Worm (Caenorhabditis elegans): ENCODE data around the gene tag-243.

tag-243 gene

ce11 chrIII:4689595-4689994 is 1.3 kb upstream of the tag-243 start (continued):
- TF ChIP-seq hpl-2 (GFP tag; optimal IDR thresholded peaks at IDR 0.05) (peak; percentile 25), rnt-1 (tag; optimal IDR thresholded peaks at IDR 0.05) (peak; percentile 83), lin-35 (GFP tag; optimal IDR thresholded peaks at IDR 0.05) (peak; percentile 41 to 86), lsy-2 (tag; optimal IDR thresholded peaks at IDR 0.05) (peak; percentile 64 to 79), C16A3.4 (tag; optimal IDR thresholded peaks at IDR 0.05) (peak; percentile 82), mef-2 (tag; optimal IDR thresholded peaks at IDR 0.05) (peak; percentile 5), Y116A8C.19 (tag; optimal IDR thresholded peaks at IDR 0.05; ENCODE audit: borderline replicate concordance) (no peak), fkh-4 (tag; optimal IDR thresholded peaks at IDR 0.05; ENCODE audit: borderline replicate concordance) (no peak), snu-23 (GFP tag; optimal IDR thresholded peaks at IDR 0.05) (peak; percentile 87), nhr-28 (tag; optimal IDR thresholded peaks at IDR 0.05) (no peak), ceh-63 (GFP tag; optimal IDR thresholded peaks at IDR 0.05) (no peak), tbx-2 (tag; optimal IDR thresholded peaks at IDR 0.05) (peak; percentile 53), nhr-47 (tag; optimal IDR thresholded peaks at IDR 0.05) (peak; percentile 73), ama-1 (optimal IDR thresholded peaks at IDR 0.05) (peak; percentile 66), alr-1 (tag; optimal IDR thresholded peaks at IDR 0.05; ENCODE audit: borderline replicate concordance) (no peak), ceh-8 (GFP tag; optimal IDR thresholded peaks at IDR 0.05) (no peak), ztf-4 (tag; optimal IDR thresholded peaks at IDR 0.05) (peak; percentile 50), egl-13 (tag; optimal IDR thresholded peaks at IDR 0.05) (no peak), zag-1 (tag; optimal IDR thresholded peaks at IDR 0.05) (no peak), isw-1 (GFP tag; IDR thresholded peaks at IDR 0.05) (no peak), nhr-84 (tag; optimal IDR thresholded peaks at IDR 0.05) (no peak), fkh-10 (GFP tag; optimal IDR thresholded peaks at IDR 0.05) (no peak), lin-14 (GFP tag; optimal IDR thresholded peaks at IDR 0.05) (peak; percentile 64), nhr-76 (tag; optimal IDR thresholded peaks at IDR 0.05) (no peak), mab-9 (GFP tag; IDR thresholded peaks at IDR 0.05) (no peak), grh-1 (GFP tag; IDR thresholded peaks at IDR 0.05) (0 out of 2 replicates have a peak, but pooled peaks have one; percentile 38), irx-1 (tag; optimal IDR thresholded peaks at IDR 0.05) (peak; percentile 56), fos-1 (tag; optimal IDR thresholded peaks at IDR 0.05) (peak; percentile 34), aly-2 (tag; optimal IDR thresholded peaks at IDR 0.05) (peak; percentile 24), nhr-77 (tag; optimal IDR thresholded peaks at IDR 0.05) (peak; percentile 66), unc-30 (tag; optimal IDR thresholded peaks at IDR 0.05) (no peak), jun-1 (tag; optimal IDR thresholded peaks at IDR 0.05) (peak; percentile 37)

ce11 chrIII:4688965-4689364 is 709 bp upstream of the tag-243 start, which contains the start of gene ppat-1:
Gene ppat-1 (plus strand): TSS chrIII:4689280.
- TF ChIP-seq F16B12.6 (tag; optimal IDR thresholded peaks at IDR 0.05): no peak
- peak; percentile 2 for TF ChIP-seq ceh-8 (GFP tag; optimal IDR thresholded peaks at IDR 0.05)

DNA sequence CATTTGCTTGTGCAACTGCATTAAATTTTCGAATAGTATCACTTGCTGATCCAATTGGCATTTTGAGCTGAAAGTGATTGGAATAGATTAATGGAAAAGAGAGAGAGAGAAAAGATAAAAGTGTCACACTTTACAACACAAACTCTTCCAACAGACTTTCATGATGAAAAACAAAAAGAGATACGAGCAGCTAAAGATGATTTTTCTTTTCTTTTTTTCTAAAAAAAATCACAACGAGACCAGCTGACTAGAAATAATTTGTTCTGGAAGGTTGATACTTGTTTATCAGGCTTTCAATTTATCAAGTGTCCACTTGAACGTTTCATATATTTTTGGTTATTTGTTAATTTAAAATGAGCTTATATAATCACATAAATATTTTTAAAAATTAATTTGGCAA is 1.1 kb downstream of the tag-243 start:
- TF ChIP-seq unc-62 (GFP tag; optimal IDR thresholded peaks at IDR 0.05): no peak
- TF ChIP-seq nhr-19 (GFP tag; conservative IDR thresholded peaks at IDR 0.05): peak; percentile 37
- TF ChIP-seq nhr-237 (tag; optimal IDR thresholded peaks at IDR 0.05): no peak
- TF ChIP-seq efl-3 (GFP tag; optimal IDR thresholded peaks at IDR 0.05): no peak
- no peak for TF ChIP-seq fkh-8 (tag; optimal IDR thresholded peaks at IDR 0.05)
- TF ChIP-seq lin-14 (GFP tag; optimal IDR thresholded peaks at IDR 0.05): peak; percentile 63
- peak; percentile 17 for TF ChIP-seq lin-39 (tag; optimal IDR thresholded peaks at IDR 0.05)
- TF ChIP-seq rnt-1 (tag; optimal IDR thresholded peaks at IDR 0.05): peak; percentile 20
- TF ChIP-seq nhr-20 (tag; optimal IDR thresholded peaks at IDR 0.05): peak; percentile 10
- no peak for TF ChIP-seq lir-3 (tag; optimal IDR thresholded peaks at IDR 0.05; ENCODE audit: poor library complexity)
- TF ChIP-seq mab-9 (GFP tag; IDR thresholded peaks at IDR 0.05): no peak
- TF ChIP-seq egl-13 (tag; optimal IDR thresholded peaks at IDR 0.05): no peak
- no peak for TF ChIP-seq ztf-11 (tag; optimal IDR thresholded peaks at IDR 0.05)
- TF ChIP-seq efl-1 (optimal IDR thresholded peaks at IDR 0.05): peak in 1 of 2 experiments; percentile 12
- TF ChIP-seq efl-1 (GFP tag; optimal IDR thresholded peaks at IDR 0.05 in 1 of 2): no peak
- peak; percentile 58 for TF ChIP-seq snu-23 (GFP tag; optimal IDR thresholded peaks at IDR 0.05)
- TF ChIP-seq ces-1 (GFP tag; optimal IDR thresholded peaks at IDR 0.05): no peak
- no peak for TF ChIP-seq alr-1 (tag; optimal IDR thresholded peaks at IDR 0.05; ENCODE audit: borderline replicate concordance)
- peak; percentile 28 for TF ChIP-seq mep-1 (tag; optimal IDR thresholded peaks at IDR 0.05)
- peak; percentile 77 for TF ChIP-seq nhr-71 (tag; optimal IDR thresholded peaks at IDR 0.05)
- no peak for TF ChIP-seq egl-27 (tag; optimal IDR thresholded peaks at IDR 0.05)
- TF ChIP-seq swsn-7 (tag; optimal IDR thresholded peaks at IDR 0.05): peak; percentile 0
- TF ChIP-seq sup-37 (GFP tag; optimal IDR thresholded peaks at IDR 0.05): no peak
- TF ChIP-seq lsy-2 (tag; optimal IDR thresholded peaks at IDR 0.05): peak; percentile 58 to 62
- peak in 1 of 3 experiments; percentile 1 for TF ChIP-seq dpl-1 (GFP tag; optimal IDR thresholded peaks at IDR 0.05)

Data from whole organism, L1 larva.